Worm (Caenorhabditis elegans): ENCODE measurements around the gene gldi-2.

gldi-2 gene

ce11 chrII:6744648-6745047, 38.6 kb upstream of the gldi-2 start, which contains the start of gene ins-15:
ins-15 (minus strand) TSS chrII:6744748.
- TF ChIP-seq ama-1 (optimal IDR thresholded peaks at IDR 0.05) (no peak), tbx-37 (GFP tag; conservative IDR thresholded peaks at IDR 0.05) (no peak), aly-1 (tag; optimal IDR thresholded peaks at IDR 0.05) (no peak), B0310.2 (tag; optimal IDR thresholded peaks at IDR 0.05) (no peak), flt-1 (GFP tag; IDR thresholded peaks at IDR 0.05) (no peak), scrt-1 (GFP tag; IDR thresholded peaks at IDR 0.05) (no peak), tra-4 (tag; optimal IDR thresholded peaks at IDR 0.05) (no peak)

DNA sequence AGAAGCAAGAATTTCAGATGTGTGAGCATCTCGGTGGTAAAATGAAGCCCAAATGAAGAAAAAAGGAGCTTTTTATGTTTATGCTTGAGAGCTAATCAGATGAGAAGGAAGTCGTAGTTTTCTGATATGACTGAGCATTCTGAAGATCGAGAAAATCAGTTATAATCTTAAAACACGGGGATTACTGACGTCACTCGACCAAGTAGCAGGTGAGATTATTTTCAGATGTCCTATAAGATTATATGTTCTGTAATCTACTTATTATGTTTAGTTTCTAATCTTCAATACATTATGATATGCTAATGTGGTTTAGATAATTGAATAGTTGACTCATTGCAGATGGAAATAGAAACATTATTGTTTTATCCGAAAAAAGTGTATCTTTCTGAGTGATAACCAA, 37.4 kb upstream of the gldi-2 start, which contains the start of gene ins-14:
TSS of gene ins-14 (minus strand) at position 32 of the 400 bp plus-strand sequence.
- TF ChIP-seq tbx-37 (GFP tag; conservative IDR thresholded peaks at IDR 0.05) (no peak), ceh-36 (tag; optimal IDR thresholded peaks at IDR 0.05) (no peak), aly-1 (tag; optimal IDR thresholded peaks at IDR 0.05) (no peak), pes-1 (GFP tag; IDR thresholded peaks at IDR 0.05) (no peak), sea-1 (GFP tag; conservative IDR thresholded peaks at IDR 0.05) (no peak), hnd-1 (tag; optimal IDR thresholded peaks at IDR 0.05) (no peak), ceh-13 (GFP tag; optimal IDR thresholded peaks at IDR 0.05) (no peak), tra-4 (tag; optimal IDR thresholded peaks at IDR 0.05) (no peak), ets-7 (tag; optimal IDR thresholded peaks at IDR 0.05) (no peak), F13C5.2 (tag; optimal IDR thresholded peaks at IDR 0.05) (no peak), hmg-4 (GFP tag; optimal IDR thresholded peaks at IDR 0.05) (no peak), flt-1 (GFP tag; IDR thresholded peaks at IDR 0.05) (no peak), tbx-11 (GFP tag; IDR thresholded peaks at IDR 0.05) (no peak), hmbx-1 (tag; optimal IDR thresholded peaks at IDR 0.05) (no peak), scrt-1 (GFP tag; IDR thresholded peaks at IDR 0.05) (no peak), B0310.2 (tag; optimal IDR thresholded peaks at IDR 0.05) (no peak)

DNA sequence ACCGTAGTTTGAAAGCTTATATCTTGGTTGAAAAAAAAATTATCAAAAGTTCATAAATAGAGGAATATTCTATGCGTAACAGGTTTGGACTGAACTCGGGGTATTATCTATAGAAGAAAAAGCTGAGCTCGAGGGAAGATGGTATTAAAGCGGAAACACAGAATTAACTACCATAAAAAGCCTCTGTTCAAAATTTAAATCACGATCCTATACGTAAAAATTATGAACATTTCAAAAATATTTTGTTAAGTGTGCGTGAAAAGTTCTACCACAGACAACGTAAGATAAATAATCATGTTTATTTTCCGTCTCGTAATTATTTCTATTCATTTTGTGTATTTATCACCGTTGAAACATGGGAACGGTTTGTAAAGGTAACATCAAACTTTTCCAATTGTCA, 36.8 kb upstream of the gldi-2 start, which contains the start of gene F41G3.5:
TSS of gene F41G3.5 (plus strand) at position 301 of the 400 bp plus-strand sequence.
- no peak for TF ChIP-seq ceh-36 (tag; optimal IDR thresholded peaks at IDR 0.05)
- TF ChIP-seq flt-1 (GFP tag; IDR thresholded peaks at IDR 0.05): no peak
- TF ChIP-seq tra-4 (tag; optimal IDR thresholded peaks at IDR 0.05): no peak
- no peak for TF ChIP-seq F13C5.2 (tag; optimal IDR thresholded peaks at IDR 0.05)
- TF ChIP-seq scrt-1 (GFP tag; IDR thresholded peaks at IDR 0.05): no peak
- no peak for TF ChIP-seq pes-1 (GFP tag; IDR thresholded peaks at IDR 0.05)
- TF ChIP-seq ets-7 (tag; optimal IDR thresholded peaks at IDR 0.05): no peak
- no peak for TF ChIP-seq ceh-13 (GFP tag; optimal IDR thresholded peaks at IDR 0.05)
- no peak for TF ChIP-seq tbx-37 (GFP tag; conservative IDR thresholded peaks at IDR 0.05)
- no peak for TF ChIP-seq ama-1 (optimal IDR thresholded peaks at IDR 0.05)
- no peak for TF ChIP-seq hmg-4 (GFP tag; optimal IDR thresholded peaks at IDR 0.05)
- no peak for TF ChIP-seq B0310.2 (tag; optimal IDR thresholded peaks at IDR 0.05)
- no peak for TF ChIP-seq hmbx-1 (tag; optimal IDR thresholded peaks at IDR 0.05)

- TF ChIP-seq sea-1 (GFP tag; conservative IDR thresholded peaks at IDR 0.05) (no peak), B0310.2 (tag; optimal IDR thresholded peaks at IDR 0.05) (no peak), flt-1 (GFP tag; IDR thresholded peaks at IDR 0.05) (no peak)
Observed at ce11 chrII:6749422-6749821, 33.8 kb upstream of the gldi-2 start, which contains the start of gene F41G3.10. F41G3.10 (minus strand) TSS chrII:6749522.

DNA sequence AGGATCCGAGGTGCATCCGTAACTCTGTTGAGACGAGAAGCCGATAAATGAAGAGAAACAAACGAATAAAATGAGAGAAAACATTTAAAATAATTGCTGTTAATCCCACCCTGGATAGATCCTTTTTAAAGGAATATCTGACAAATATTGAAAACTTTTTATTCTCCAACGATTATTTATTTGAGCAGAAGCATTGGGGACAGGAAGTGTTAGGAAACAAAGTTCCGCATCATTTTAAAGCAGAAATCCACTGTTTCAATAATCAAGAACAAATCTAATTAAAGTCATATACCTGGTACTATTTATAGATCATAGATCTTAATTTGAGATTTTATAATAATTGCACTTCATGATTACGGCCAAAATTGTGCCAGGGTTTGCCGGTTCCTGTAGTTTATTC, 32.3 kb upstream of the gldi-2 start, which contains the start of gene F41G3.20:
TSS of gene F41G3.20 (minus strand) at position 101 of the 400 bp plus-strand sequence.
- TF ChIP-seq ceh-36 (tag; optimal IDR thresholded peaks at IDR 0.05) (no peak), flt-1 (GFP tag; IDR thresholded peaks at IDR 0.05) (no peak), F13C5.2 (tag; optimal IDR thresholded peaks at IDR 0.05) (no peak), hmbx-1 (tag; optimal IDR thresholded peaks at IDR 0.05) (no peak), ets-7 (tag; optimal IDR thresholded peaks at IDR 0.05) (no peak), aly-1 (tag; optimal IDR thresholded peaks at IDR 0.05) (no peak), tbx-37 (GFP tag; conservative IDR thresholded peaks at IDR 0.05) (no peak), hmg-4 (GFP tag; optimal IDR thresholded peaks at IDR 0.05) (no peak), ama-1 (optimal IDR thresholded peaks at IDR 0.05) (no peak), hnd-1 (tag; optimal IDR thresholded peaks at IDR 0.05) (no peak), scrt-1 (GFP tag; IDR thresholded peaks at IDR 0.05) (no peak), sea-1 (GFP tag; conservative IDR thresholded peaks at IDR 0.05) (no peak), tbx-11 (GFP tag; IDR thresholded peaks at IDR 0.05) (no peak), tra-4 (tag; optimal IDR thresholded peaks at IDR 0.05) (no peak)

DNA sequence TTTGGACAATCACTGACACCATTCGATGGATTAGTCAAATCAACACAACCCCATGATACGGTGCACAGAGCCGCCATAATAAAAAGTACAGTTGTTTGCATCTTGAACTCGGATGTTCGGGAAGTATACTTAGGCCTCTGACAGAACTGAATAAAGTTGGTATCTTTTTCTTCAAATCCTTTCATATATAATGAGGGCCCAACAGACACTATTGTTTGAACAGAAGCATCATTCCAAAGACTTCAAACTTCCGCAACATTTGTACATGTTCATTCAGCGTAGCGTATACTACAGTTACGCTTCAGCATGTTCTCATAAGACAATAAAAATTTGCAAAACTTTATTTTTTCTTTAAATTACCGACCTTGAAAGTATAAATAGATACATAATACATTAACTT, 31.2 kb upstream of the gldi-2 start, which contains the start of gene F41G3.19:
TSS of gene F41G3.19 (minus strand) at position 101 of the 400 bp plus-strand sequence.
- TF ChIP-seq hmbx-1 (tag; optimal IDR thresholded peaks at IDR 0.05) (no peak), sea-1 (GFP tag; conservative IDR thresholded peaks at IDR 0.05) (no peak), pes-1 (GFP tag; IDR thresholded peaks at IDR 0.05) (no peak), tbx-11 (GFP tag; IDR thresholded peaks at IDR 0.05) (no peak), hmg-4 (GFP tag; optimal IDR thresholded peaks at IDR 0.05) (no peak), tra-4 (tag; optimal IDR thresholded peaks at IDR 0.05) (no peak), aly-1 (tag; optimal IDR thresholded peaks at IDR 0.05) (no peak), F13C5.2 (tag; optimal IDR thresholded peaks at IDR 0.05) (no peak), ceh-36 (tag; optimal IDR thresholded peaks at IDR 0.05) (no peak), scrt-1 (GFP tag; IDR thresholded peaks at IDR 0.05) (no peak), ceh-13 (GFP tag; optimal IDR thresholded peaks at IDR 0.05) (no peak), ets-7 (tag; optimal IDR thresholded peaks at IDR 0.05) (no peak), hnd-1 (tag; optimal IDR thresholded peaks at IDR 0.05) (no peak)

ce11 chrII:6752850-6753249, 30.4 kb upstream of the gldi-2 start, which contains the start of gene F41G3.21:
F41G3.21 (minus strand) TSS chrII:6752950.
- no peak for TF ChIP-seq tbx-11 (GFP tag; IDR thresholded peaks at IDR 0.05)
- no peak for TF ChIP-seq hnd-1 (tag; optimal IDR thresholded peaks at IDR 0.05)
- no peak for TF ChIP-seq scrt-1 (GFP tag; IDR thresholded peaks at IDR 0.05)

ce11 chrII:6754671-6755224, 28.5 kb upstream of the gldi-2 start, which contains the start of the genes srx-95 and fis-1:
srx-95 (minus strand) TSS chrII:6754771.
fis-1 (plus strand) TSS chrII:6755174.
- TF ChIP-seq flt-1 (GFP tag; IDR thresholded peaks at IDR 0.05) (no peak), ceh-13 (GFP tag; optimal IDR thresholded peaks at IDR 0.05) (no peak), sea-1 (GFP tag; conservative IDR thresholded peaks at IDR 0.05) (no peak), hnd-1 (tag; optimal IDR thresholded peaks at IDR 0.05) (no peak), tbx-37 (GFP tag; conservative IDR thresholded peaks at IDR 0.05) (no peak)

All from whole organism, early embryonic.